Worm (Caenorhabditis elegans): ENCODE results near the gene klp-17.

- TF ChIP-seq rnt-1 (tag; optimal IDR thresholded peaks at IDR 0.05) (no peak), ceh-90 (tag; optimal IDR thresholded peaks at IDR 0.05) (no peak), snpc-4 (tag; optimal IDR thresholded peaks at IDR 0.05) (no peak), vab-15 (tag; optimal IDR thresholded peaks at IDR 0.05) (no peak), tbx-2 (tag; optimal IDR thresholded peaks at IDR 0.05) (no peak), skn-1 (tag; optimal IDR thresholded peaks at IDR 0.05) (no peak)
Observed at ce11 chrII:11444973-11445372, 22.5 kb downstream of the klp-17 start, which contains the start of gene W02B12.13.

Data from whole organism, L1 larva.